Worm (Caenorhabditis elegans) whole organism, L2 larva: ENCODE results near the gene Y76B12C.8.

Experiments used
- C34F6.9 ChIP-seq: fragments of 150-350 bp; optimal IDR thresholded peaks from 2 replicates; lab custom pipeline; 2014; ENCODE audit warnings: missing biosample characterization, missing genetic modification characterization
- Y55F3AM.14 ChIP-seq: fragments of 200-800 bp; sonication (Bioruptor generic); optimal IDR thresholded peaks from 2 replicates; lab custom pipeline; 2018; ENCODE audit warnings: mild to moderate bottlenecking, missing genetic modification characterization, missing compliant biosample characterization
- ZK546.5 ChIP-seq: sonication (generic microtip); optimal IDR thresholded peaks from 2 replicates; lab custom pipeline; 2017; ENCODE audit warnings: missing biosample characterization, missing genetic modification characterization
- alr-1 ChIP-seq: fragments of 150-350 bp; optimal IDR thresholded peaks from 2 replicates; lab custom pipeline; 2014; ENCODE audit warnings: missing biosample characterization, missing genetic modification characterization
- aly-2 ChIP-seq: fragments of 150-350 bp; optimal IDR thresholded peaks from 2 replicates; lab custom pipeline; 2014; ENCODE audit warnings: missing biosample characterization, missing genetic modification characterization
- ama-1 ChIP-seq: fragments of 150-350 bp; optimal IDR thresholded peaks from 2 replicates; lab custom pipeline; 2018; ENCODE audit warnings: inconsistent platforms
- ceh-16 ChIP-seq: fragments of 150-350 bp; optimal IDR thresholded peaks from 2 replicates; lab custom pipeline; 2014; ENCODE audit warnings: missing biosample characterization, missing genetic modification characterization
- ceh-82 ChIP-seq: fragments of 150-350 bp; optimal IDR thresholded peaks from 2 replicates; lab custom pipeline; 2014; ENCODE audit warnings: missing biosample characterization, missing genetic modification characterization
- egl-27 ChIP-seq: sonication (generic microtip); optimal IDR thresholded peaks from 3 replicates; lab custom pipeline; 2017; ENCODE audit warnings: missing biosample characterization, missing genetic modification reagents, missing genetic modification characterization
- elt-1 ChIP-seq: fragments of 150-350 bp; optimal IDR thresholded peaks from 2 replicates; lab custom pipeline; 2014; ENCODE audit warnings: missing biosample characterization, missing genetic modification characterization
- elt-3 ChIP-seq: sonication (generic microtip); optimal IDR thresholded peaks from 2 replicates; lab custom pipeline; 2017; ENCODE audit warnings: missing biosample characterization, missing genetic modification characterization
- gmeb-1 ChIP-seq: fragments of 150-350 bp; optimal IDR thresholded peaks from 2 replicates; lab custom pipeline; 2014; ENCODE audit warnings: missing biosample characterization, missing genetic modification characterization
- lin-11 ChIP-seq: fragments of 150-350 bp; sonication (generic microtip); optimal IDR thresholded peaks from 2 replicates; lab custom pipeline; 2014; ENCODE audit warnings: missing biosample characterization, missing genetic modification characterization, inconsistent platforms, mixed read lengths
- lin-13 ChIP-seq: fragments of 150-350 bp; optimal IDR thresholded peaks from 2 replicates; lab custom pipeline; 2014; ENCODE audit warnings: missing biosample characterization, missing genetic modification reagents, missing genetic modification characterization
- lin-39 ChIP-seq: fragments of 150-350 bp; optimal IDR thresholded peaks from 2 replicates; lab custom pipeline; 2014; ENCODE audit warnings: missing biosample characterization, missing genetic modification reagents, missing genetic modification characterization
- lsy-2 ChIP-seq, 2 experiments: fragments of 150-350 bp in 1 of 2; sonication (generic microtip) in 1 of 2; optimal IDR thresholded peaks; 2 replicates each; lab custom pipeline; 2014 to 2017; ENCODE audit warnings: missing biosample characterization in 2 of 2, missing genetic modification characterization in 2 of 2
- mab-5 ChIP-seq: fragments of 150-350 bp; optimal IDR thresholded peaks from 2 replicates; lab custom pipeline; 2014; ENCODE audit warnings: missing biosample characterization, missing genetic modification characterization
- mbf-1 ChIP-seq: sonication (generic microtip); optimal IDR thresholded peaks from 2 replicates; lab custom pipeline; 2017; ENCODE audit warnings: missing biosample characterization, missing genetic modification characterization
- mdl-1 ChIP-seq, 2 experiments: fragments of 150-350 bp in 1 of 2; sonication (generic microtip) in 1 of 2; optimal IDR thresholded peaks; 2 replicates each; lab custom pipeline; 2017; ENCODE audit warnings: missing biosample characterization in 2 of 2, missing genetic modification characterization in 2 of 2
- nhr-10 ChIP-seq: sonication (generic microtip); optimal IDR thresholded peaks from 2 replicates; lab custom pipeline; 2017; ENCODE audit warnings: missing biosample characterization, missing genetic modification characterization
- nhr-129 ChIP-seq: fragments of 150-350 bp; optimal IDR thresholded peaks from 2 replicates; lab custom pipeline; 2014; ENCODE audit warnings: missing biosample characterization, missing genetic modification characterization
- nhr-21 ChIP-seq: fragments of 150-350 bp; optimal IDR thresholded peaks from 2 replicates; lab custom pipeline; 2014; ENCODE audit warnings: missing biosample characterization, missing genetic modification characterization
- nhr-23 ChIP-seq: fragments of 150-350 bp; optimal IDR thresholded peaks from 2 replicates; lab custom pipeline; 2014; ENCODE audit warnings: missing biosample characterization, missing genetic modification reagents, missing genetic modification characterization
- nhr-237 ChIP-seq: fragments of 150-350 bp; optimal IDR thresholded peaks from 2 replicates; lab custom pipeline; 2014; ENCODE audit warnings: missing biosample characterization, missing genetic modification characterization
- nhr-25 ChIP-seq: fragments of 150-350 bp; sonication (generic microtip); optimal IDR thresholded peaks from 3 replicates; lab custom pipeline; 2014; ENCODE audit warnings: missing biosample characterization, missing genetic modification characterization
- nhr-77 ChIP-seq: fragments of 150-350 bp; optimal IDR thresholded peaks from 2 replicates; lab custom pipeline; 2014; ENCODE audit warnings: missing biosample characterization, missing genetic modification characterization
- peb-1 ChIP-seq: fragments of 150-350 bp; optimal IDR thresholded peaks from 2 replicates; lab custom pipeline; 2014; ENCODE audit warnings: missing biosample characterization, missing genetic modification characterization
- sem-4 ChIP-seq: fragments of 150-350 bp; optimal IDR thresholded peaks from 2 replicates; lab custom pipeline; 2014; ENCODE audit warnings: missing biosample characterization, missing genetic modification reagents, missing genetic modification characterization
- skn-1 ChIP-seq: sonication (generic microtip); optimal IDR thresholded peaks from 2 replicates; lab custom pipeline; 2017; ENCODE audit warnings: missing biosample characterization, missing genetic modification characterization
- sma-3 ChIP-seq: sonication (generic microtip); optimal IDR thresholded peaks from 2 replicates; lab custom pipeline; 2016; ENCODE audit warnings: missing genetic modification reagents, missing genetic modification characterization, missing compliant biosample characterization
- sma-9 ChIP-seq, 2 experiments: fragments of 150-350 bp in 1 of 2; sonication (generic microtip) in 1 of 2; optimal IDR thresholded peaks; 2 replicates each; lab custom pipeline; 2014 to 2016; ENCODE audit warnings: missing genetic modification characterization in 2 of 2, mild to moderate bottlenecking in 1 of 2, missing biosample characterization in 1 of 2, missing compliant biosample characterization in 1 of 2, missing genetic modification reagents in 1 of 2, moderate library complexity in 1 of 2
- unc-39 ChIP-seq: fragments of 150-350 bp; optimal IDR thresholded peaks from 2 replicates; lab custom pipeline; 2014; ENCODE audit warnings: missing biosample characterization, missing genetic modification characterization
- ztf-11 ChIP-seq: sonication (generic microtip); optimal IDR thresholded peaks from 2 replicates; lab custom pipeline; 2017; ENCODE audit warnings: missing biosample characterization, missing genetic modification characterization
- ztf-4 ChIP-seq: fragments of 150-350 bp; optimal IDR thresholded peaks from 2 replicates; lab custom pipeline; 2014; ENCODE audit warnings: missing biosample characterization, missing genetic modification characterization

The Y76B12C.8 gene

ce11 chrIV:1956411-1956810 is 23.4 kb upstream of the Y76B12C.8 start, which contains the start of gene F52C12.6:
TSS of gene F52C12.6 (plus strand) at chrIV:1956711.
- no peak for TF ChIP-seq mbf-1 (tag; lab: Kevin White, UChicago)
- TF ChIP-seq sem-4 (tag; lab: Kevin White, UChicago) = no peak
- TF ChIP-seq nhr-21 (tag; lab: Kevin White, UChicago) = no peak
- no peak for TF ChIP-seq lin-13 (GFP tag; lab: Kevin White, UChicago)
- TF ChIP-seq C34F6.9 (tag; lab: Kevin White, UChicago) = no peak
- TF ChIP-seq ZK546.5 = no peak
- no peak for TF ChIP-seq ama-1 (lab: Kevin White, UChicago)
- TF ChIP-seq gmeb-1 = no peak
- TF ChIP-seq lin-11 (tag; lab: Kevin White, UChicago) = no peak
- no peak for TF ChIP-seq peb-1 (tag; lab: Kevin White, UChicago)
- no peak for TF ChIP-seq unc-39
- TF ChIP-seq ztf-11 (tag; lab: Kevin White, UChicago) = no peak
- no peak for TF ChIP-seq aly-2 (tag; lab: Kevin White, UChicago)
- no peak for TF ChIP-seq nhr-237
- no peak for TF ChIP-seq nhr-77
- no peak for TF ChIP-seq ceh-16 (tag; lab: Kevin White, UChicago)
- TF ChIP-seq ceh-82 = no peak
- no peak for TF ChIP-seq lsy-2 (tag; optimal IDR thresholded peaks at IDR 0.05; lab: Kevin White, UChicago)

ce11 chrIV:1959554-1959953 is 20.2 kb upstream of the Y76B12C.8 start, which contains the start of gene tdpo-1:
TSS of gene tdpo-1 (plus strand) at chrIV:1959854.
- TF ChIP-seq C34F6.9 (tag; lab: Kevin White, UChicago) = no peak
- no peak for TF ChIP-seq ZK546.5
- no peak for TF ChIP-seq mab-5 (tag; lab: Kevin White, UChicago)
- TF ChIP-seq sma-9 (GFP tag; optimal IDR thresholded peaks at IDR 0.05; lab: Kevin White, UChicago) = no peak
- no peak for TF ChIP-seq sma-9 (tag; optimal IDR thresholded peaks at IDR 0.05; lab: Kevin White, UChicago)
- TF ChIP-seq lsy-2 (tag; optimal IDR thresholded peaks at IDR 0.05; lab: Kevin White, UChicago) = no peak
- TF ChIP-seq sma-3 (GFP tag; lab: Kevin White, UChicago) = no peak
- no peak for TF ChIP-seq ztf-4
- no peak for TF ChIP-seq lin-11 (tag; lab: Kevin White, UChicago)
- no peak for TF ChIP-seq nhr-77
- TF ChIP-seq ceh-16 (tag; lab: Kevin White, UChicago) = no peak
- no peak for TF ChIP-seq gmeb-1
- no peak for TF ChIP-seq ama-1 (lab: Kevin White, UChicago)

- TF ChIP-seq ceh-82 (no peak), ztf-4 (no peak), nhr-77 (no peak), nhr-129 (tag; lab: Kevin White, UChicago) (no peak), sma-9 (GFP tag; optimal IDR thresholded peaks at IDR 0.05; lab: Kevin White, UChicago) (no peak), sma-9 (tag; optimal IDR thresholded peaks at IDR 0.05; lab: Kevin White, UChicago) (no peak), ama-1 (lab: Kevin White, UChicago) (no peak), egl-27 (tag; lab: Kevin White, UChicago) (no peak), ZK546.5 (no peak), nhr-237 (no peak), alr-1 (tag; lab: Kevin White, UChicago) (no peak), nhr-10 (no peak), elt-3 (tag; lab: Kevin White, UChicago) (no peak), skn-1 (tag; lab: Kevin White, UChicago) (no peak), nhr-23 (tag; lab: Kevin White, UChicago) (no peak), lin-11 (tag; lab: Kevin White, UChicago) (no peak), Y55F3AM.14 (GFP tag; lab: Kevin White, UChicago) (no peak), lin-39 (tag; lab: Kevin White, UChicago) (no peak), peb-1 (tag; lab: Kevin White, UChicago) (no peak)
- TF ChIP-seq, all 48 proteins: peak for 0
Observed at ce11 chrIV:1963247-1963646, 16.5 kb upstream of the Y76B12C.8 start, which contains the start of gene ulp-3. TSS of gene ulp-3 (plus strand) at chrIV:1963634.

ce11 chrIV:1964057-1964456 is 15.7 kb upstream of the Y76B12C.8 start:
- no peak for TF ChIP-seq aly-2 (tag; lab: Kevin White, UChicago)
- no peak for TF ChIP-seq nhr-25 (tag; lab: Kevin White, UChicago)
- TF ChIP-seq gmeb-1 = no peak
- TF ChIP-seq sma-9 (GFP tag; optimal IDR thresholded peaks at IDR 0.05; lab: Kevin White, UChicago) = no peak
- TF ChIP-seq sma-9 (tag; optimal IDR thresholded peaks at IDR 0.05; lab: Kevin White, UChicago) = no peak
- no peak for TF ChIP-seq mdl-1 (tag; optimal IDR thresholded peaks at IDR 0.05; lab: Kevin White, UChicago)
- no peak for TF ChIP-seq nhr-21 (tag; lab: Kevin White, UChicago)
- TF ChIP-seq elt-1 (tag; lab: Kevin White, UChicago) = no peak
- TF ChIP-seq, all 48 proteins: peak for 0
